Worm (Caenorhabditis elegans): ENCODE results near the gene hpo-25.
A peak's percentile ranks its signal among the peaks of the same experiment; 100 is the strongest.

Gene hpo-25

ce11 chrII:2335572-2335971 lies 33.5 kb upstream of the hpo-25 start, which contains the start of gene F43C11.7:
TSS of gene F43C11.7 (plus strand) at chrII:2335897.
- TF ChIP-seq lsy-2 (tag; optimal IDR thresholded peaks at IDR 0.05) (no peak), tbx-8 (GFP tag; optimal IDR thresholded peaks at IDR 0.05) (no peak), mab-5 (tag; optimal IDR thresholded peaks at IDR 0.05) (no peak), unc-120 (tag; optimal IDR thresholded peaks at IDR 0.05; ENCODE audit: poor library complexity, severe bottlenecking) (no peak), pha-4 (tag; optimal IDR thresholded peaks at IDR 0.05) (no peak), ceh-39 (tag; optimal IDR thresholded peaks at IDR 0.05) (no peak), lin-32 (GFP tag; optimal IDR thresholded peaks at IDR 0.05) (no peak), unc-62 (GFP tag; optimal IDR thresholded peaks at IDR 0.05) (no peak), zip-8 (tag; optimal IDR thresholded peaks at IDR 0.05) (peak; percentile 98)

ce11 chrII:2336177-2336576 lies 32.9 kb upstream of the hpo-25 start:
- TF ChIP-seq pha-4 (tag; optimal IDR thresholded peaks at IDR 0.05) (no peak), ham-2 (GFP tag; optimal IDR thresholded peaks at IDR 0.05) (peak; percentile 12)

- TF ChIP-seq ces-1 (GFP tag; optimal IDR thresholded peaks at IDR 0.05) (peak; percentile 26), unc-120 (tag; optimal IDR thresholded peaks at IDR 0.05; ENCODE audit: poor library complexity, severe bottlenecking) (no peak), pha-4 (tag; optimal IDR thresholded peaks at IDR 0.05) (no peak), hlh-1 (tag; optimal IDR thresholded peaks at IDR 0.05) (peak; percentile 37)
Measured at ce11 chrII:2340974-2341373, 28.1 kb upstream of the hpo-25 start.

ce11 chrII:2341515-2341914 lies 27.5 kb upstream of the hpo-25 start, which contains the start of gene enri-1:
TSS of gene enri-1 (minus strand) at chrII:2341615.
- TF ChIP-seq nhr-28 (tag; optimal IDR thresholded peaks at IDR 0.05) (no peak), nhr-76 (tag; optimal IDR thresholded peaks at IDR 0.05) (no peak), tbx-8 (GFP tag; optimal IDR thresholded peaks at IDR 0.05) (no peak), ceh-39 (tag; optimal IDR thresholded peaks at IDR 0.05) (no peak), drap-1 (GFP tag; optimal IDR thresholded peaks at IDR 0.05) (no peak), blmp-1 (tag; optimal IDR thresholded peaks at IDR 0.05) (no peak), mep-1 (tag; optimal IDR thresholded peaks at IDR 0.05) (no peak), bed-3 (GFP tag; optimal IDR thresholded peaks at IDR 0.05) (no peak), hlh-1 (tag; optimal IDR thresholded peaks at IDR 0.05) (no peak), M03D4.4 (tag; optimal IDR thresholded peaks at IDR 0.05) (no peak), unc-120 (tag; optimal IDR thresholded peaks at IDR 0.05; ENCODE audit: poor library complexity, severe bottlenecking) (no peak), flh-1 (GFP tag; optimal IDR thresholded peaks at IDR 0.05) (no peak), cnd-1 (tag; optimal IDR thresholded peaks at IDR 0.05) (no peak), elt-3 (tag; optimal IDR thresholded peaks at IDR 0.05) (no peak), nhr-237 (tag; optimal IDR thresholded peaks at IDR 0.05) (no peak), sem-2 (GFP tag; optimal IDR thresholded peaks at IDR 0.05) (no peak), ham-2 (GFP tag; optimal IDR thresholded peaks at IDR 0.05) (no peak), mab-5 (tag; optimal IDR thresholded peaks at IDR 0.05) (no peak), unc-62 (GFP tag; optimal IDR thresholded peaks at IDR 0.05) (no peak)

- TF ChIP-seq nhr-237 (tag; optimal IDR thresholded peaks at IDR 0.05) (no peak), hlh-1 (tag; optimal IDR thresholded peaks at IDR 0.05) (peak; percentile 13), mep-1 (tag; optimal IDR thresholded peaks at IDR 0.05) (peak; percentile 8), ceh-39 (tag; optimal IDR thresholded peaks at IDR 0.05) (peak; percentile 26), flh-1 (GFP tag; optimal IDR thresholded peaks at IDR 0.05) (no peak), lsy-2 (tag; optimal IDR thresholded peaks at IDR 0.05) (peak; percentile 20), lin-13 (tag; optimal IDR thresholded peaks at IDR 0.05) (peak; percentile 41), sptf-1 (tag; optimal IDR thresholded peaks at IDR 0.05) (no peak), elt-1 (tag; optimal IDR thresholded peaks at IDR 0.05; ENCODE audit: borderline replicate concordance, insufficient read depth) (no peak)
Measured at ce11 chrII:2342004-2342479, 27.0 kb upstream of the hpo-25 start, which contains the start of gene F43C11.6. TSS of gene F43C11.6 (plus strand) at chrII:2342429.

ce11 chrII:2346672-2347071 lies 22.4 kb upstream of the hpo-25 start, which contains the start of gene F43C11.4:
TSS of gene F43C11.4 (plus strand) at chrII:2346972.
- TF ChIP-seq lin-13 (tag; optimal IDR thresholded peaks at IDR 0.05) (no peak), tbx-8 (GFP tag; optimal IDR thresholded peaks at IDR 0.05) (no peak), lsy-2 (tag; optimal IDR thresholded peaks at IDR 0.05) (no peak), M03D4.4 (tag; optimal IDR thresholded peaks at IDR 0.05) (no peak), unc-62 (GFP tag; optimal IDR thresholded peaks at IDR 0.05) (no peak), nhr-76 (tag; optimal IDR thresholded peaks at IDR 0.05) (no peak), nhr-237 (tag; optimal IDR thresholded peaks at IDR 0.05) (no peak), nhr-2 (tag; optimal IDR thresholded peaks at IDR 0.05) (no peak), flh-1 (GFP tag; optimal IDR thresholded peaks at IDR 0.05) (no peak), elt-3 (tag; optimal IDR thresholded peaks at IDR 0.05) (no peak), unc-120 (tag; optimal IDR thresholded peaks at IDR 0.05; ENCODE audit: poor library complexity, severe bottlenecking) (no peak), ceh-39 (tag; optimal IDR thresholded peaks at IDR 0.05) (no peak), cnd-1 (tag; optimal IDR thresholded peaks at IDR 0.05) (no peak), unc-39 (tag; optimal IDR thresholded peaks at IDR 0.05) (no peak), ham-2 (GFP tag; optimal IDR thresholded peaks at IDR 0.05) (no peak), lin-32 (GFP tag; optimal IDR thresholded peaks at IDR 0.05) (no peak), pha-4 (tag; optimal IDR thresholded peaks at IDR 0.05) (no peak), blmp-1 (tag; optimal IDR thresholded peaks at IDR 0.05) (no peak), mab-5 (tag; optimal IDR thresholded peaks at IDR 0.05) (no peak)

Measured in whole organism, mixed stage, embryonic.